Worm (Caenorhabditis elegans) whole organism, early embryonic: ENCODE measurements around the gene mog-1.

Experiments
- aly-1 ChIP-seq: sonication (generic microtip); optimal IDR thresholded peaks from 2 replicates; lab custom pipeline; 2016; ENCODE audit warnings: missing genetic modification characterization, missing compliant biosample characterization
- hnd-1 ChIP-seq: sonication (generic microtip); optimal IDR thresholded peaks from 2 replicates; lab custom pipeline; 2016; ENCODE audit warnings: missing genetic modification characterization, missing compliant biosample characterization

- TF ChIP-seq aly-1 (tag; lab: Kevin White, UChicago) (no peak), hnd-1 (no peak)
These were observed 41.9 kb upstream of the mog-1 start, which contains the start of gene pqn-8 for ce11 chrIII:9997890-9998289.
